Worm (Caenorhabditis elegans) whole organism, midembryonic: Measurements from ENCODE around the gene T23F11.6.

Experiments used
- T22C8.4 ChIP-seq: fragments of 200-800 bp; sonication (Bioruptor generic); IDR thresholded peaks from 2 replicates; pipeline ENCODE4 v1.3.6; 2022; ENCODE audit warnings: missing genetic modification characterization, missing compliant biosample characterization
- cog-1 ChIP-seq: sonication (generic microtip); optimal IDR thresholded peaks from 2 replicates; lab custom pipeline; 2016; ENCODE audit warnings: missing genetic modification characterization, missing compliant biosample characterization
- flt-1 ChIP-seq: fragments of 200-800 bp; sonication (Bioruptor generic); IDR thresholded peaks from 2 replicates; pipeline ENCODE4 v1.3.6; 2022; ENCODE audit warnings: missing genetic modification characterization, missing compliant biosample characterization
- klf-2 ChIP-seq: fragments of 200-800 bp; sonication (Bioruptor generic); conservative IDR thresholded peaks from 2 replicates; pipeline ENCODE4 v1.3.6; 2022; ENCODE audit warnings: missing genetic modification reagents, missing genetic modification characterization, missing compliant biosample characterization
- med-1 ChIP-seq: sonication (generic microtip); optimal IDR thresholded peaks from 2 replicates; lab custom pipeline; 2017; ENCODE audit warnings: missing genetic modification characterization, mild to moderate bottlenecking, missing compliant biosample characterization, antibody characterized with exemption, missing genetic modification reagents; ENCODE audit not compliant: insufficient read depth
- ref-1 ChIP-seq: fragments of 200-800 bp; sonication (Bioruptor generic); conservative IDR thresholded peaks from 2 replicates; pipeline ENCODE4 v1.3.6; 2022; ENCODE audit warnings: missing genetic modification reagents, missing genetic modification characterization, missing compliant biosample characterization
- tab-1 ChIP-seq: fragments of 200-800 bp; sonication (Bioruptor generic); IDR thresholded peaks from 2 replicates; pipeline ENCODE4 v1.3.6; 2022; ENCODE audit warnings: missing genetic modification characterization, missing compliant biosample characterization
- ztf-23 ChIP-seq: fragments of 200-800 bp; sonication (Bioruptor generic); IDR thresholded peaks from 2 replicates; pipeline ENCODE4 v1.3.6; 2022; ENCODE audit warnings: missing genetic modification reagents, missing genetic modification characterization, missing compliant biosample characterization
- ztf-29 ChIP-seq: fragments of 200-800 bp; sonication (Bioruptor generic); IDR thresholded peaks from 2 replicates; pipeline ENCODE4 v1.3.6; 2022; ENCODE audit warnings: missing genetic modification reagents, missing genetic modification characterization, missing compliant biosample characterization

Gene T23F11.6

ce11 chrIII:4647878-4648277, at the start of gene T23F11.6:
Gene T23F11.6, minus strand, starts transcription at chrIII:4647922.
- no peak for TF ChIP-seq klf-2
- no peak for TF ChIP-seq flt-1
- no peak for TF ChIP-seq tab-1
- no peak for TF ChIP-seq ref-1 (GFP tag; lab: Robert Waterston, UW)
- TF ChIP-seq T22C8.4 (GFP tag; lab: Robert Waterston, UW), result no peak
- no peak for TF ChIP-seq ztf-23
- no peak for TF ChIP-seq ztf-29
- TF ChIP-seq cog-1, result no peak
- no peak for TF ChIP-seq med-1

ce11 chrIII:4696903-4697302, 49.2 kb upstream of the T23F11.6 start:
- TF ChIP-seq flt-1, result no peak
- TF ChIP-seq tab-1, result no peak
- no peak for TF ChIP-seq ref-1 (GFP tag; lab: Robert Waterston, UW)
- no peak for TF ChIP-seq klf-2
- no peak for TF ChIP-seq ztf-29
- no peak for TF ChIP-seq cog-1
- no peak for TF ChIP-seq ztf-23
- TF ChIP-seq T22C8.4 (GFP tag; lab: Robert Waterston, UW), result no peak
- no peak for TF ChIP-seq med-1

ce11 chrIII:4695057-4695456, 47.3 kb upstream of the T23F11.6 start, which contains the start of gene T04A8.7:
Gene T04A8.7, plus strand, starts transcription at chrIII:4695357.
- TF ChIP-seq T22C8.4 (GFP tag; lab: Robert Waterston, UW), result no peak
- no peak for TF ChIP-seq klf-2
- no peak for TF ChIP-seq med-1
- no peak for TF ChIP-seq ztf-29
- no peak for TF ChIP-seq cog-1
- no peak for TF ChIP-seq tab-1
- TF ChIP-seq flt-1, result no peak
- TF ChIP-seq ref-1 (GFP tag; lab: Robert Waterston, UW), result no peak
- no peak for TF ChIP-seq ztf-23

- no peak for TF ChIP-seq med-1
- no peak for TF ChIP-seq ztf-23
These were observed 46.0 kb upstream of the T23F11.6 start, which contains the start of gene T04A8.8 for ce11 chrIII:4693695-4694094. Gene T04A8.8, plus strand, starts transcription at chrIII:4693995.

- TF ChIP-seq ztf-23 (peak; percentile 50; the same call in 1 of the 2 replicates), klf-2 (no peak), T22C8.4 (GFP tag; lab: Robert Waterston, UW) (no peak)
These were observed 45.6 kb upstream of the T23F11.6 start, which contains the start of gene nifk-1 for ce11 chrIII:4693281-4693680. Gene nifk-1, minus strand, starts transcription at chrIII:4693307.

ce11 chrIII:4689595-4689994, 41.9 kb upstream of the T23F11.6 start:
- TF ChIP-seq T22C8.4 (GFP tag; lab: Robert Waterston, UW) (peak; percentile 81), tab-1 (peak; percentile 93), ztf-29 (peak; percentile 78; the same call in 1 of the 2 replicates), cog-1 (peak; percentile 55), ref-1 (GFP tag; lab: Robert Waterston, UW) (peak; percentile 73), ztf-23 (peak; percentile 89), flt-1 (peak; percentile 91), klf-2 (0 out of 2 replicates have a peak, but pooled peaks have one; percentile 53), med-1 (peak; percentile 33)

ce11 chrIII:4688965-4689364, 41.2 kb upstream of the T23F11.6 start, which contains the start of gene ppat-1:
Gene ppat-1, plus strand, starts transcription at chrIII:4689280.
- TF ChIP-seq ztf-29 (no peak), flt-1 (no peak), klf-2 (no peak), tab-1 (no peak), med-1 (no peak), T22C8.4 (GFP tag; lab: Robert Waterston, UW) (no peak), cog-1 (no peak), ref-1 (GFP tag; lab: Robert Waterston, UW) (no peak), ztf-23 (no peak)

- TF ChIP-seq flt-1 (no peak), T22C8.4 (GFP tag; lab: Robert Waterston, UW) (no peak), ztf-23 (no peak), klf-2 (0 out of 2 replicates have a peak, but pooled peaks have one; percentile 24), med-1 (no peak)
These were observed 40.6 kb upstream of the T23F11.6 start, which contains the start of gene tag-243 for ce11 chrIII:4688356-4688755. Gene tag-243, minus strand, starts transcription at chrIII:4688456.

- TF ChIP-seq ref-1 (GFP tag; lab: Robert Waterston, UW), result no peak
- TF ChIP-seq ztf-23, result no peak
- TF ChIP-seq klf-2, result no peak
- no peak for TF ChIP-seq flt-1
- TF ChIP-seq ztf-29, result no peak
- TF ChIP-seq tab-1, result no peak
- TF ChIP-seq T22C8.4 (GFP tag; lab: Robert Waterston, UW), result no peak
- TF ChIP-seq med-1, result no peak
- TF ChIP-seq cog-1, result no peak
These were observed 39.4 kb upstream of the T23F11.6 start for ce11 chrIII:4687134-4687533.

ce11 chrIII:4679963-4680484, 32.3 kb upstream of the T23F11.6 start, which contains the start of gene srg-11:
Gene srg-11, plus strand, starts transcription at chrIII:4680013.
- TF ChIP-seq ref-1 (GFP tag; lab: Robert Waterston, UW) (no peak), ztf-29 (no peak), flt-1 (no peak), tab-1 (no peak), ztf-23 (no peak), cog-1 (no peak), T22C8.4 (GFP tag; lab: Robert Waterston, UW) (no peak), med-1 (no peak), klf-2 (no peak)

- no peak for TF ChIP-seq ref-1 (GFP tag; lab: Robert Waterston, UW)
These were observed 29.7 kb upstream of the T23F11.6 start, which contains the start of gene srg-10 for ce11 chrIII:4677466-4677865. Gene srg-10, plus strand, starts transcription at chrIII:4677766.

- no peak for TF ChIP-seq cog-1
- no peak for TF ChIP-seq T22C8.4 (GFP tag; lab: Robert Waterston, UW)
- no peak for TF ChIP-seq flt-1
- no peak for TF ChIP-seq klf-2
- no peak for TF ChIP-seq ztf-23
- TF ChIP-seq ztf-29, result no peak
- TF ChIP-seq med-1, result no peak
- no peak for TF ChIP-seq tab-1
- TF ChIP-seq ref-1 (GFP tag; lab: Robert Waterston, UW), result no peak
These were observed 24.2 kb upstream of the T23F11.6 start, which contains the start of gene srg-13 for ce11 chrIII:4671949-4672348. Gene srg-13, plus strand, starts transcription at chrIII:4672249.
